Fruit fly (Drosophila melanogaster): ENCODE data around the gene tgo.

tgo gene

DNA sequence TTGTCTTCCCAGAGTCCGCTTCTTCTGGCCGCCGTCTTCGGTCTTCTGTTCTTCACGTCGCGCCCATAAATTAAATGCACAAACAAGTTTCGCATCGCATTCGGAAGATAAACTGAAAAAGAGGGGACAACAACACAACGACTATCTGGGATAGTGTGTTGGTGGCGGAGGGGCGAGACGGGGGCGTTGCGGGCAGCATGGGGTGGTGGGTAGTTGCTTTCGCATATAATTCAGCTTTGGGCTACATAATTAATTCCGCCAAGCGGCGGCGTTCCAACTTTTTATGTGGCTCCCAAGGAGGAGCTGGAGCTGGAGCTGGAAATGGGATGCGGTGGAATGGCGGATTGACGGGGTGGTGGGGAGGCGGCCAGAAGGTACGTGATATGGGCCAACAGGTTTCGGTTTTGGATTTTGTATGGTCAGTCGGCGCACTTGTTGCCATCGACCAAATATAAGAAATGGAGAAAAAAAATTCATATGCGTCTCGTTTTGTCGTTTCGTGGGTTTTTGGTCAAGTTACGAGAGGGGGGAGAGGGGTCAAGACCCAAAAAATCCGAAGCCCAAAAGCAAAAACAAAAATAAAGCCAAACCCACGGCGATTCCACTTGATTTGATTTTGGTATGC is 50.4 kb downstream of the tgo start:
- no peak for TF ChIP-seq D (optimal IDR thresholded peaks at IDR 0.05)
- no peak for TF ChIP-seq D (GFP tag; optimal IDR thresholded peaks at IDR 0.05)
- TF ChIP-seq inv (GFP tag; IDR thresholded peaks at IDR 0.05; ENCODE audit: partially characterized antibody) = no peak
- TF ChIP-seq vvl (GFP tag; IDR thresholded peaks at IDR 0.05) = 0 out of 2 replicates have a peak, but pooled peaks have one; percentile 7
- peak; percentile 32 for TF ChIP-seq Blimp-1 (GFP tag; optimal IDR thresholded peaks at IDR 0.05)
- TF ChIP-seq CG9817 (tag; optimal IDR thresholded peaks at IDR 0.05) = no peak
- TF ChIP-seq Dp (GFP tag; optimal IDR thresholded peaks at IDR 0.05) = no peak
- TF ChIP-seq sd (tag; optimal IDR thresholded peaks at IDR 0.05) = peak; percentile 76
- peak; percentile 96 for TF ChIP-seq kni (GFP tag; optimal IDR thresholded peaks at IDR 0.05)
- TF ChIP-seq hth (optimal IDR thresholded peaks at IDR 0.05) = no peak
- peak; percentile 61 for TF ChIP-seq CG12769 (tag; optimal IDR thresholded peaks at IDR 0.05)
- TF ChIP-seq sqz (GFP tag; optimal IDR thresholded peaks at IDR 0.05) = peak; percentile 17
- 0 out of 3 replicates have a peak, but pooled peaks have one; percentile 20 for TF ChIP-seq mld (GFP tag; IDR thresholded peaks at IDR 0.05; ENCODE audit: partially characterized antibody)
- peak; percentile 74 for TF ChIP-seq crol (GFP tag; IDR thresholded peaks at IDR 0.05)
- TF ChIP-seq CG18262 (tag; optimal IDR thresholded peaks at IDR 0.05) = no peak
- no peak for TF ChIP-seq Kr (GFP tag; optimal IDR thresholded peaks at IDR 0.05)
- TF ChIP-seq nmo (GFP tag; optimal IDR thresholded peaks at IDR 0.05) = no peak

DNA sequence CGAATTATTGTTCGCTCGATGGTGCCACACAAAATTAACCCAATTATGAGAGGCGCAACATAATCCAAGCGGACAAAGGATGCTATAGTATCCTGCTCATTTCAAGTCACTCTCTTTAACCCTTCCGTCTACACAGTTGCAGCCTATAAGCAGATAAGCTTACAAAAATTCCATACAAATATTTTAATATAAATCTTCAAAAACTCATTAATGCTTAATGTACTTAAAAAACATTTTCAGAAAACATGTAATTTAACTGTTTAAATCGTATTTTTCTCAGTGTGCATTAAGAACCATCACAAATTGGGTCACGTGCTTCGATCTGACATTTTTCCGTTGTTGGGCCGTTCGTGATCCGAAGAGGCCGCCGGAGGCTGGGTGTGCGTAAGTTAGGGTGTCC is 51.0 kb downstream of the tgo start:
- TF ChIP-seq bbx (GFP tag; IDR thresholded peaks at IDR 0.05; ENCODE audit: partially characterized antibody) (no peak), ap (GFP tag; IDR thresholded peaks at IDR 0.05) (no peak), CG18262 (tag; optimal IDR thresholded peaks at IDR 0.05) (peak; percentile 2), eve (GFP tag; optimal IDR thresholded peaks at IDR 0.05) (peak in 1 of 2 experiments; percentile 2), pzg (GFP tag; optimal IDR thresholded peaks at IDR 0.05) (no peak), Lim3 (GFP tag; IDR thresholded peaks at IDR 0.05) (no peak), fd96Cb (tag; optimal IDR thresholded peaks at IDR 0.05) (no peak), CG10543 (GFP tag; optimal IDR thresholded peaks at IDR 0.05) (no peak), CG18619 (GFP tag; optimal IDR thresholded peaks at IDR 0.05) (no peak), lmd (GFP tag; IDR thresholded peaks at IDR 0.05) (no peak)

Data from whole organism, embryonic.